Fruit fly (Drosophila melanogaster): ENCODE data around the gene mthl5.

DNA sequence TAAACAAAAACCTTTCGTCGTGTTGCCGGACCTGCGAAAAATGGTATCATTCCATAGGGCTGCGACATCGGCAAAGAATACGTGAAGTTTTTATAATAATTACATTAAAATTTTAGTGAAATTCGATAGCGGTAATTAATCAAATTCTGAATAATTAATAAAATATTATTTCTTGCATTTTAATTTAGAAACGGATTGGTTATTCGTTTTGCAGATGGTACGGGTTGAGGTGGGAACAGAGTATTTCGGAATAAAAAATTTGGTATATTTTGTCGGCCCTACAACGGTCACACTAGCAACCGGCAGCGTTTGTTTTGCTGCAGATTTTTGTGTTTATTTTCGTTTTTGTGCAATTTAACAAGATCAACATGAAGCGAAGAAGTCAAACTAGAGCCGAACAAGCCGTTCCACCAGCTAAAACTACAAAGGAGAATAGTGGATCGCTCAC is 4.4 kb downstream of the mthl5 start, which contains the start of the genes CG6962 and CG31368:
- no peak for TF ChIP-seq Dll (optimal IDR thresholded peaks at IDR 0.05)
- no peak for TF ChIP-seq CG8478 (optimal IDR thresholded peaks at IDR 0.05)
- no peak for TF ChIP-seq psq (optimal IDR thresholded peaks at IDR 0.05)
- no peak for TF ChIP-seq usp (GFP tag; optimal IDR thresholded peaks at IDR 0.05)

All from whole organism.